Fruit fly (Drosophila melanogaster): ENCODE data around the gene D2hgdh.

- no peak for TF ChIP-seq Hr96 (GFP tag; optimal IDR thresholded peaks at IDR 0.05)
- peak; percentile 69 for TF ChIP-seq CG7101 (tag; optimal IDR thresholded peaks at IDR 0.05)
Measured at dm6 chrX:2145690-2146470, 4.6 kb downstream of the D2hgdh start.
